Fruit fly (Drosophila melanogaster) whole organism, wandering third instar larva: ENCODE measurements around the gene nkd.

Source experiments
- Myc ChIP-seq: fragments of >200 bp; optimal IDR thresholded peaks from 2 replicates; lab custom pipeline; 2017
- brk ChIP-seq: fragments of 200-800 bp; sonication (Bioruptor generic); optimal IDR thresholded peaks from 2 replicates; lab custom pipeline; 2016; ENCODE audit warnings: missing biosample characterization, mild to moderate bottlenecking, missing genetic modification characterization
- lola ChIP-seq: fragments of >200 bp; optimal IDR thresholded peaks from 2 replicates; lab custom pipeline; 2017; ENCODE audit warnings: missing biosample characterization, missing genetic modification characterization
- pan ChIP-seq: fragments of >200 bp; optimal IDR thresholded peaks from 2 replicates; lab custom pipeline; 2017
- sage ChIP-seq: fragments of 200-800 bp; sonication (Bioruptor generic); optimal IDR thresholded peaks from 2 replicates; lab custom pipeline; 2016; ENCODE audit warnings: missing biosample characterization, mild to moderate bottlenecking, missing genetic modification characterization

- TF ChIP-seq sage (no peak), pan (lab: Kevin White, UChicago) (no peak), Myc (lab: Kevin White, UChicago) (no peak), brk (no peak), lola (GFP tag; lab: Kevin White, UChicago) (no peak)
These were observed 3.5 kb upstream of the nkd start for dm6 chr3L:19048761-19049160.
